Worm (Caenorhabditis elegans) whole organism, L2 larva: ENCODE measurements around the gene Y105C5A.1268.

Source experiments
- ZK546.5 ChIP-seq: sonication (generic microtip); optimal IDR thresholded peaks from 2 replicates; lab custom pipeline; 2017; ENCODE audit warnings: missing biosample characterization, missing genetic modification characterization
- lin-13 ChIP-seq: fragments of 150-350 bp; optimal IDR thresholded peaks from 2 replicates; lab custom pipeline; 2014; ENCODE audit warnings: missing biosample characterization, missing genetic modification reagents, missing genetic modification characterization
- lin-39 ChIP-seq: fragments of 150-350 bp; optimal IDR thresholded peaks from 2 replicates; lab custom pipeline; 2014; ENCODE audit warnings: missing biosample characterization, missing genetic modification reagents, missing genetic modification characterization

- TF ChIP-seq lin-13 (GFP tag; lab: Kevin White, UChicago): no peak
- no peak for TF ChIP-seq lin-39 (tag; lab: Kevin White, UChicago)
- no peak for TF ChIP-seq ZK546.5 (tag; lab: Kevin White, UChicago)
Observed at ce11 chrIV:15639223-15639622, 7.0 kb downstream of the Y105C5A.1268 start.
